Worm (Caenorhabditis elegans): ENCODE results near the gene F38A5.6.

Gene F38A5.6

DNA sequence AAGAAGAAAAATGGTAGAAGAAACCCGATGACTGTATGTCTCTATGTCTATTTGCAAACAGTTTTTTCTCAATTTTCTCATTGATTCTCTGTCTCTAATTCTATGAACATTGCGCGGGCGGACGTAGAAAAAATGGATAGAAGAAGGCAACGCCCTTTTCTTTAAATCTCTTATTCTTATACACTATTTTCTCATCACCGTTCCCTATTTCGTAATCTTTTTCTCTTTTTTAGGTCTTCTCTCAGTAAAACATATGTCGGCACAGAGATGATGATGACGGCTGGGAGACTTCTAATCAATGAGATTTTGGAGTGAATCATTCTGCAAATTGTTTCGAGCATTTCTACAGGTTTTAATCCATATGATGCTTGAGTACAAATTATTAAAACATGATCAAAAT, 24.9 kb upstream of the F38A5.6 start:
- TF ChIP-seq med-1 (GFP tag; optimal IDR thresholded peaks at IDR 0.05; ENCODE audit: insufficient read depth) (no peak), T22C8.4 (GFP tag; IDR thresholded peaks at IDR 0.05) (no peak), flt-1 (GFP tag; IDR thresholded peaks at IDR 0.05) (no peak), ztf-23 (GFP tag; IDR thresholded peaks at IDR 0.05) (no peak), ref-1 (GFP tag; conservative IDR thresholded peaks at IDR 0.05) (no peak), ztf-29 (GFP tag; IDR thresholded peaks at IDR 0.05) (no peak), cog-1 (tag; optimal IDR thresholded peaks at IDR 0.05) (no peak), klf-2 (GFP tag; conservative IDR thresholded peaks at IDR 0.05) (no peak), tab-1 (GFP tag; IDR thresholded peaks at IDR 0.05) (no peak)

DNA sequence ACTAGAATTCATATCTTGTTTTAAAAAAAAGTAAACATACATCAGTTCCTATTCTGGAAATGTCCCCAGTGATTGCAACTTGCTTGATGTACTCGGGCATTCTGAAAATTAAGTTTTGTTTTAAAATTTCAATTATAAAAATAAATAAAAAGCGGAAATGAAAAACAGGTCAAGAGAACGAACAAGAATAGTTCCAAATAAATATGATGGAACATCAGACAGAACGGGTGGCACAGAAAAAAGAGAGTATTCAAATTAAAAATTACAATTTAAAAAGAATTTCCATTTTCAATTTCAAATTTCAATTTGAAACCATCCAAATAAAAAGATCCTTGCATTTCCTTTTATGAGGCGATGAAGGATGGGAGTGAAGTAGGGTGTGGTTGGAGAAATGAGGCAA, 24.1 kb upstream of the F38A5.6 start, which contains the start of gene C01B10.3:
Gene C01B10.3, minus strand, starts transcription at position 101 of the 400 bp plus-strand sequence.
- TF ChIP-seq tab-1 (GFP tag; IDR thresholded peaks at IDR 0.05), result no peak
- TF ChIP-seq flt-1 (GFP tag; IDR thresholded peaks at IDR 0.05), result no peak
- no peak for TF ChIP-seq T22C8.4 (GFP tag; IDR thresholded peaks at IDR 0.05)
- no peak for TF ChIP-seq cog-1 (tag; optimal IDR thresholded peaks at IDR 0.05)
- no peak for TF ChIP-seq med-1 (GFP tag; optimal IDR thresholded peaks at IDR 0.05; ENCODE audit: insufficient read depth)
- no peak for TF ChIP-seq ref-1 (GFP tag; conservative IDR thresholded peaks at IDR 0.05)
- TF ChIP-seq ztf-23 (GFP tag; IDR thresholded peaks at IDR 0.05), result no peak
- no peak for TF ChIP-seq ztf-29 (GFP tag; IDR thresholded peaks at IDR 0.05)

ce11 chrIV:6618607-6619006, 21.4 kb upstream of the F38A5.6 start:
- TF ChIP-seq T22C8.4 (GFP tag; IDR thresholded peaks at IDR 0.05) (no peak), ref-1 (GFP tag; conservative IDR thresholded peaks at IDR 0.05) (no peak), med-1 (GFP tag; optimal IDR thresholded peaks at IDR 0.05; ENCODE audit: insufficient read depth) (no peak), tab-1 (GFP tag; IDR thresholded peaks at IDR 0.05) (no peak), cog-1 (tag; optimal IDR thresholded peaks at IDR 0.05) (no peak), flt-1 (GFP tag; IDR thresholded peaks at IDR 0.05) (no peak), ztf-23 (GFP tag; IDR thresholded peaks at IDR 0.05) (no peak), klf-2 (GFP tag; conservative IDR thresholded peaks at IDR 0.05) (no peak), ztf-29 (GFP tag; IDR thresholded peaks at IDR 0.05) (no peak)

- TF ChIP-seq med-1 (GFP tag; optimal IDR thresholded peaks at IDR 0.05; ENCODE audit: insufficient read depth) (no peak), ztf-29 (GFP tag; IDR thresholded peaks at IDR 0.05) (no peak), tab-1 (GFP tag; IDR thresholded peaks at IDR 0.05) (no peak)
Measured at ce11 chrIV:6613296-6613695, 16.1 kb upstream of the F38A5.6 start, which contains the start of gene drh-1. Gene drh-1, minus strand, starts transcription at chrIV:6613353.

DNA sequence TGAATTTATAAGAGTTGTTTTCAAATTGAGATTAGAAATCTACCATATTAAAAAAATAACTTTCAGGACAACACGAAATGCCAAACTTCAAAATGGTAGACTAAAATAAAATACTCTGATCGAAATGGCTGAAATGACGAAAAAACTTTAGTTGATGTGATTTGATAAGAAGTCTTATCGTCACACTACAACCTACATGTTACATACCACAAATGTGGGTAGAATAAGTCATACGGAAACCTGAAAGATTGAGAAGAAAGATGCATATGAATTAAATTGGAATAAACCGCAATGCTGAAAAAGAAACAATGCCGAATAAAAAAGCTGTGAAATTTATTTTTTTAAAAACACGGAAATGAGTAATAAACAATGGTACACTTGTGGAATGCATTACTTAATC, 9.9 kb upstream of the F38A5.6 start:
- TF ChIP-seq T22C8.4 (GFP tag; IDR thresholded peaks at IDR 0.05), result no peak
- TF ChIP-seq klf-2 (GFP tag; conservative IDR thresholded peaks at IDR 0.05), result no peak
- TF ChIP-seq tab-1 (GFP tag; IDR thresholded peaks at IDR 0.05), result no peak
- TF ChIP-seq ztf-23 (GFP tag; IDR thresholded peaks at IDR 0.05), result no peak
- TF ChIP-seq cog-1 (tag; optimal IDR thresholded peaks at IDR 0.05), result no peak
- no peak for TF ChIP-seq ref-1 (GFP tag; conservative IDR thresholded peaks at IDR 0.05)
- TF ChIP-seq ztf-29 (GFP tag; IDR thresholded peaks at IDR 0.05), result no peak
- no peak for TF ChIP-seq med-1 (GFP tag; optimal IDR thresholded peaks at IDR 0.05; ENCODE audit: insufficient read depth)
- TF ChIP-seq flt-1 (GFP tag; IDR thresholded peaks at IDR 0.05), result no peak

- no peak for TF ChIP-seq ref-1 (GFP tag; conservative IDR thresholded peaks at IDR 0.05)
- TF ChIP-seq cog-1 (tag; optimal IDR thresholded peaks at IDR 0.05), result no peak
- no peak for TF ChIP-seq T22C8.4 (GFP tag; IDR thresholded peaks at IDR 0.05)
- no peak for TF ChIP-seq ztf-23 (GFP tag; IDR thresholded peaks at IDR 0.05)
- TF ChIP-seq ztf-29 (GFP tag; IDR thresholded peaks at IDR 0.05), result no peak
- TF ChIP-seq klf-2 (GFP tag; conservative IDR thresholded peaks at IDR 0.05), result no peak
- TF ChIP-seq tab-1 (GFP tag; IDR thresholded peaks at IDR 0.05), result no peak
- TF ChIP-seq flt-1 (GFP tag; IDR thresholded peaks at IDR 0.05), result no peak
- no peak for TF ChIP-seq med-1 (GFP tag; optimal IDR thresholded peaks at IDR 0.05; ENCODE audit: insufficient read depth)
Measured at ce11 chrIV:6606587-6606986, 9.4 kb upstream of the F38A5.6 start.

DNA sequence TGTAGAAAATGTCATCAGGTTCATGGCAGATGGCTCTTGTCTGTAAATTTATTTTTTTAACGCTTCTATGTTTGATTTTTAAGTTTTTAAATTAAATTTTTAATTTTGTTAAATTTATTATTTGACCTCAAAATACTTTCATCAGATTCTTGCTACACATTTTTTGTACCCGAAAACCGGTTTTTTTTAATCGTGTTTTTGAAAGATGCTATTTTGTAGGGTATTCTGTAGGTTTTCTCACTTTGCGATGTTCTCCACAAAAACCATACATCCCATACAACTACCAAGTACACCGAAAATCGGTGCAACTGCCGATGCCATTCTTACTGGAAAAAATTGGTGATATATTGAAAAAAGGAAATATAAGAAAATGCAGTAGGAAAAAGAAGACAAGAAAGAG, 8.7 kb upstream of the F38A5.6 start, which contains the start of gene nstp-2:
Gene nstp-2, minus strand, starts transcription at position 326 of the 400 bp plus-strand sequence.
- no peak for TF ChIP-seq klf-2 (GFP tag; conservative IDR thresholded peaks at IDR 0.05)
- TF ChIP-seq T22C8.4 (GFP tag; IDR thresholded peaks at IDR 0.05), result no peak
- no peak for TF ChIP-seq ztf-29 (GFP tag; IDR thresholded peaks at IDR 0.05)
- no peak for TF ChIP-seq tab-1 (GFP tag; IDR thresholded peaks at IDR 0.05)
- TF ChIP-seq cog-1 (tag; optimal IDR thresholded peaks at IDR 0.05), result no peak
- no peak for TF ChIP-seq med-1 (GFP tag; optimal IDR thresholded peaks at IDR 0.05; ENCODE audit: insufficient read depth)
- TF ChIP-seq flt-1 (GFP tag; IDR thresholded peaks at IDR 0.05), result no peak
- no peak for TF ChIP-seq ztf-23 (GFP tag; IDR thresholded peaks at IDR 0.05)

DNA sequence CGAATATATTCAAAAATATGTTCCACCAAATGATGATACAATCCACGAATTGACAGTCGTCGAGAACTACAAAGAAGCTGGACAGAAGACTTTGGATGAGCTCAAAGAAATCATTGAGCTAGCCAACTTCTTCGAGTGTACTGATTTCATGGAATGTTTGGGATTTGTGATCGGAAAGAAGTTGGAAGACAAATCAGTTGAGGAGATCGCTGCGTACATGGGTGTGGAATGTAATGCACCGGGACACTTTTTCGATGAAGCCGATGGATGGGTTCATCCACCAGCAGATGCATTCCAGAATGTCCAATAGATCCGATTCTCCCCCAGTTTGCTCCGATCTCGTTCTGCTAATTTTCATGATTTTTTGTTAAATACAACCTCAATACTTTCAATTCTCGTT, 6.4 kb upstream of the F38A5.6 start:
- TF ChIP-seq flt-1 (GFP tag; IDR thresholded peaks at IDR 0.05), result no peak
- TF ChIP-seq tab-1 (GFP tag; IDR thresholded peaks at IDR 0.05), result no peak
- no peak for TF ChIP-seq ztf-23 (GFP tag; IDR thresholded peaks at IDR 0.05)
- TF ChIP-seq ztf-29 (GFP tag; IDR thresholded peaks at IDR 0.05), result no peak
- TF ChIP-seq klf-2 (GFP tag; conservative IDR thresholded peaks at IDR 0.05), result no peak
- no peak for TF ChIP-seq T22C8.4 (GFP tag; IDR thresholded peaks at IDR 0.05)
- TF ChIP-seq med-1 (GFP tag; optimal IDR thresholded peaks at IDR 0.05; ENCODE audit: insufficient read depth), result no peak
- TF ChIP-seq cog-1 (tag; optimal IDR thresholded peaks at IDR 0.05), result no peak
- TF ChIP-seq ref-1 (GFP tag; conservative IDR thresholded peaks at IDR 0.05), result no peak

- no peak for TF ChIP-seq klf-2 (GFP tag; conservative IDR thresholded peaks at IDR 0.05)
- no peak for TF ChIP-seq med-1 (GFP tag; optimal IDR thresholded peaks at IDR 0.05; ENCODE audit: insufficient read depth)
- no peak for TF ChIP-seq cog-1 (tag; optimal IDR thresholded peaks at IDR 0.05)
- no peak for TF ChIP-seq tab-1 (GFP tag; IDR thresholded peaks at IDR 0.05)
- TF ChIP-seq flt-1 (GFP tag; IDR thresholded peaks at IDR 0.05), result no peak
- no peak for TF ChIP-seq ztf-23 (GFP tag; IDR thresholded peaks at IDR 0.05)
- TF ChIP-seq T22C8.4 (GFP tag; IDR thresholded peaks at IDR 0.05), result no peak
Measured at ce11 chrIV:6602376-6602775, 5.2 kb upstream of the F38A5.6 start, which contains the start of gene F15B10.3. Gene F15B10.3, plus strand, starts transcription at chrIV:6602676.

DNA sequence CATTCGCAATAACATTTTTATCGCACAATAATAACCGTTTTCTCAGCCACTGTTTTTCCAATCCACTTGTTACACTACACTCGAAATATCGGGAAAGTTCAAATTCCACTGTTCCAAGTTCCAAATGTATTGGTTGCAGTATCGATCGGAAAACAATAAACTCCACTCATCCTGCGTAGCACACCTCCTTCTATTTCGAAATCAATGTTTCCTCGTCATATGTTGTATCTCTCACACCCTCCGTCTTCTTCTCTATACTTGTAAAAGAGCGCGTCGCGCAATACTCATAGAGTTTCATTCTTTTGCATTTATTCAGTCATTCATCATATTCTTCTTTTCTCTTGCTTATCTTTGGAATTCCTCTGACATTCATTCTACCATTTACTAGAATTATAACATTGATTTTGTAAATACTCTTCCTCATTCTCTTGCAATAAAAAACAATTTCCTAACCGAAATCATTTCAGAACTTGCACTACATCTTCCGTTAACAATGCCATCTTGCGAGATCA, 4.1 kb upstream of the F38A5.6 start, which contains the start of gene sup-36:
Gene sup-36, plus strand, starts transcription at position 462 of the 512 bp plus-strand sequence.
- TF ChIP-seq T22C8.4 (GFP tag; IDR thresholded peaks at IDR 0.05), result peak; percentile 49
- no peak for TF ChIP-seq ztf-29 (GFP tag; IDR thresholded peaks at IDR 0.05)

All from whole organism, midembryonic.